Worm (Caenorhabditis elegans): Measurements from ENCODE around the gene nspd-2.
A peak's percentile ranks its signal among the peaks of the same experiment; 100 is the strongest.

DNA sequence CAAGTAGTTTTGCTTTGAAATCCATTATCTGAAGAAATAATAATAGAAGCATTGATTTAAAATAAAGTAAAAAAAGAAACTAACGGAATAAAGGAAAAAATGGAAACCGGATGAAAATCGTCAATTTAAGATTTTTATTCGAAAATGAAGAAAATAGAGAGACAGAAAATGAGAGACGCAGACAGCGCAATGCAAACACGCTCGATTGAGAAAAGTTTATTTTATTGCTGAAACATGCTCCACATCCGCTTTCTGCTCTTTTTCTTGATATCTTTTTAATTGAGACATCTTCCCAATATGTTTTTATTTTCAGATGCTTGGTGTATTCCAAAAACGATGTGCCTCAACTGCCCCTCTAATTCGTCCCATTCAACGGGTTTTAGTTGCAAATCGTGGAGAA, 40.4 kb downstream of the nspd-2 start, which contains the start of the genes prp-18 and mccc-1:
- TF ChIP-seq mxl-3 (GFP tag; optimal IDR thresholded peaks at IDR 0.05) (no peak), mep-1 (tag; optimal IDR thresholded peaks at IDR 0.05) (no peak), lsy-2 (tag; optimal IDR thresholded peaks at IDR 0.05) (no peak), nhr-6 (tag; optimal IDR thresholded peaks at IDR 0.05) (peak; percentile 57), pqm-1 (tag; optimal IDR thresholded peaks at IDR 0.05) (no peak), lin-13 (GFP tag; optimal IDR thresholded peaks at IDR 0.05) (no peak), F44E2.7 (GFP tag; IDR thresholded peaks at IDR 0.05) (no peak), nhr-111 (GFP tag; optimal IDR thresholded peaks at IDR 0.05) (no peak), ama-1 (optimal IDR thresholded peaks at IDR 0.05) (no peak), egl-27 (tag; optimal IDR thresholded peaks at IDR 0.05) (no peak)
